Fruit fly (Drosophila melanogaster) whole organism, prepupa: ENCODE measurements around the gene Agpat3.

Experiments used
- CG10669 ChIP-seq: fragments of 200-800 bp; sonication (Bioruptor generic); optimal IDR thresholded peaks from 3 replicates; lab custom pipeline; 2018; ENCODE audit warnings: missing biosample characterization, mild to moderate bottlenecking, missing genetic modification characterization, moderate library complexity
- CG11902 ChIP-seq: fragments of 200-800 bp; sonication (Bioruptor generic); optimal IDR thresholded peaks from 3 replicates; lab custom pipeline; 2016; ENCODE audit warnings: missing biosample characterization, missing genetic modification characterization
- CG1621 ChIP-seq: fragments of 200-800 bp; sonication (Bioruptor generic); optimal IDR thresholded peaks from 3 replicates; lab custom pipeline; 2018; ENCODE audit warnings: missing biosample characterization, mild to moderate bottlenecking, missing genetic modification characterization
- CG34406 ChIP-seq: fragments of 200-800 bp; sonication (Bioruptor generic); optimal IDR thresholded peaks from 3 replicates; lab custom pipeline; 2016; ENCODE audit warnings: missing biosample characterization, missing genetic modification characterization
- CG6854 ChIP-seq: fragments of 200-800 bp; sonication (Bioruptor generic); optimal IDR thresholded peaks from 2 replicates; lab custom pipeline; 2017; ENCODE audit warnings: missing biosample characterization, mild to moderate bottlenecking, missing genetic modification characterization
- Eip93F ChIP-seq: fragments of 200-800 bp; sonication (Bioruptor generic); optimal IDR thresholded peaks from 2 replicates; lab custom pipeline; 2016; ENCODE audit warnings: missing biosample characterization, mild to moderate bottlenecking, missing genetic modification characterization
- Hr4 ChIP-seq: fragments of 200-800 bp; sonication (Bioruptor generic); optimal IDR thresholded peaks from 3 replicates; lab custom pipeline; 2016; ENCODE audit warnings: missing biosample characterization, missing genetic modification characterization
- Lpt ChIP-seq: fragments of 200-800 bp; sonication (Bioruptor generic); optimal IDR thresholded peaks from 3 replicates; lab custom pipeline; 2016; ENCODE audit warnings: missing biosample characterization, missing genetic modification characterization
- acj6 ChIP-seq: fragments of 200-800 bp; sonication (Bioruptor generic); optimal IDR thresholded peaks from 3 replicates; lab custom pipeline; 2016; ENCODE audit warnings: missing biosample characterization, missing genetic modification characterization
- pdm3 ChIP-seq: fragments of 200-800 bp; sonication (Bioruptor generic); optimal IDR thresholded peaks from 3 replicates; lab custom pipeline; 2016; ENCODE audit warnings: missing biosample characterization, missing genetic modification characterization

dm6 chr3L:16357860-16358259 lies 27.9 kb downstream of the Agpat3 start:
- no peak for TF ChIP-seq CG34406 (GFP tag; lab: Kevin White, UChicago)
- TF ChIP-seq acj6: no peak
- TF ChIP-seq Eip93F (GFP tag; lab: Kevin White, UChicago): no peak
- TF ChIP-seq CG1621 (tag; lab: Kevin White, UChicago): no peak
- no peak for TF ChIP-seq CG11902 (GFP tag; lab: Kevin White, UChicago)
- TF ChIP-seq CG10669: no peak
- no peak for TF ChIP-seq pdm3 (GFP tag; lab: Kevin White, UChicago)
- TF ChIP-seq CG6854: no peak
- no peak for TF ChIP-seq Hr4 (GFP tag; lab: Kevin White, UChicago)
- no peak for TF ChIP-seq Lpt
